Fruit fly (Drosophila melanogaster): ENCODE measurements around the gene HP6.

The HP6 gene

DNA sequence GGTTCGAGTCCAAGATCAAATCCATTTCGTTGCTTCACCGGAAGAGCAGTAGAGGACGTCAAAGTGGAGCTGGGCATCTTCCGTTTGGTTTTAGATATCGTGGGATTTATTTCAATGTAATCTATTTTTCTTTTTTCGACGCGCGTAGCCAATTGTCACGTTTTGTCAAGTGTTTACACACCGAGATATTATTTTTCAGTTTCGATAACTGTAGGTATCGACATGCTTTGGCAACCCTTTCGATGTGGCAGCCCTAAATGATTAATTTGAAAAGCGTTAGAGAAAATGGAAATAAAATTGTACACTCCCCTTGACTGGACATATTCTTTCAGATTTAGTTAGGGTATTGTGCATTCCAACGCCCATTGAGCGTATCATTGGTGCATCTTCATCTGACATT lies at the start of gene HP6:
TSS of gene HP6 (minus strand) at position 192 of the 400 bp plus-strand sequence.
- no peak for TF ChIP-seq CG3032 (tag; optimal IDR thresholded peaks at IDR 0.05)
- TF ChIP-seq CG34406 (GFP tag; optimal IDR thresholded peaks at IDR 0.05), result no peak
- TF ChIP-seq Sox102F (GFP tag; optimal IDR thresholded peaks at IDR 0.05), result no peak
- no peak for TF ChIP-seq CG10631 (GFP tag; optimal IDR thresholded peaks at IDR 0.05)
- no peak for TF ChIP-seq CG6163 (GFP tag; IDR thresholded peaks at IDR 0.05)
- TF ChIP-seq CG8319 (GFP tag; optimal IDR thresholded peaks at IDR 0.05), result no peak
- TF ChIP-seq CG6276 (GFP tag; optimal IDR thresholded peaks at IDR 0.05), result no peak
- TF ChIP-seq CG7368 (GFP tag; optimal IDR thresholded peaks at IDR 0.05), result no peak
- TF ChIP-seq acj6 (GFP tag; optimal IDR thresholded peaks at IDR 0.05), result no peak
- no peak for TF ChIP-seq dac (GFP tag; optimal IDR thresholded peaks at IDR 0.05)
- no peak for TF ChIP-seq CG3919 (GFP tag; optimal IDR thresholded peaks at IDR 0.05)
- no peak for TF ChIP-seq Hr38 (GFP tag; optimal IDR thresholded peaks at IDR 0.05)
- TF ChIP-seq OdsH (GFP tag; optimal IDR thresholded peaks at IDR 0.05), result no peak
- TF ChIP-seq Smox (GFP tag; optimal IDR thresholded peaks at IDR 0.05), result no peak
- no peak for TF ChIP-seq Hr39 (GFP tag; optimal IDR thresholded peaks at IDR 0.05)
- TF ChIP-seq Met (GFP tag; optimal IDR thresholded peaks at IDR 0.05), result no peak
- TF ChIP-seq lz (GFP tag; optimal IDR thresholded peaks at IDR 0.05), result no peak
- no peak for TF ChIP-seq svp (GFP tag)
- no peak for TF ChIP-seq CG11762 (GFP tag; optimal IDR thresholded peaks at IDR 0.05; ENCODE audit: insufficient read depth)

DNA sequence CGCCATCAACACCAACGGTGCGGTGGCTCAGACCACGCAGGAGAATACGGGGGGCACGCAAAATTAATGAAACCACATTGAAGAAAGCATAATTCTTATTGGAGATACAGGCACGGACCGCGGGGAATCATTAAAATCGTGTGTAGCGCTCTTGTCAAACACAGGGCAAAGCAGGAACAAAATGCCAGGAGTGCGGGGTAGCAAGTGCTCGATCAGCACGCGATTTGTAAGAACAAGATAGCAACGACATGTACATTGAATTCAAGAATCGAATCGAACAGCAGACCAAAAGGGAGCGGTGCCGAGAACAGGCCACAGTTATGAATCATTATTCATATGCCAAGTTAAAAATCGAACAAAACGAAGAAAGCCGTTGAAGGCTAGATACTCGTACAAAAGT lies 49.0 kb upstream of the HP6 start:
- TF ChIP-seq Eip78C (GFP tag) (peak; percentile 11), CG31627 (GFP tag; optimal IDR thresholded peaks at IDR 0.05) (no peak), ss (GFP tag; optimal IDR thresholded peaks at IDR 0.05) (peak in 1 of 2 experiments; percentile 92)

DNA sequence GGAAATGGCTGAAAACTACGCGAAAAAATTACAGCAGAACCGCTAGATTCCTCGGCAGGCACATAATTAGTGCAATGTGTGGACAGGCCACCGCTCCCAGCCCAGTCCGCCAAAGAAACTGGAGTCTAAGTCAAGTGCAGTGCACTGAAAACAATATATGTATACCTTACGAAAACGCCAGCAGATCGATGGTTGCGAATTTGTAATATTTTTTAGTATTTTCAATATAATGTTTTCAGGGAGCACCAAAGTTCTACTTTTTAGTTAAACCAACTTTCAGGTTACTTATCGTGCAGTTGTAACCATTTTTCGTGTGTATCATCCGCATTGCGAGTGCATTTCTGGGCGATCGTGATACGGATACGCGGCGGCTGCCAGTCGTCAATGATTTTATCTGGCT lies 43.9 kb upstream of the HP6 start:
- TF ChIP-seq pdm3 (GFP tag; optimal IDR thresholded peaks at IDR 0.05) (peak; percentile 10), CG15336 (GFP tag; IDR thresholded peaks at IDR 0.05) (peak; percentile 30; the same call in 1 of the 2 replicates), Eip93F (GFP tag; optimal IDR thresholded peaks at IDR 0.05) (no peak), OdsH (GFP tag; optimal IDR thresholded peaks at IDR 0.05) (peak; percentile 19), CG32006 (GFP tag; optimal IDR thresholded peaks at IDR 0.05) (peak; percentile 31), CG6276 (GFP tag; optimal IDR thresholded peaks at IDR 0.05) (peak; percentile 14), CG6163 (GFP tag; IDR thresholded peaks at IDR 0.05) (0 out of 3 replicates have a peak, but pooled peaks have one; percentile 17), CG10669 (GFP tag; optimal IDR thresholded peaks at IDR 0.05) (no peak), acj6 (GFP tag; optimal IDR thresholded peaks at IDR 0.05) (no peak), CG4318 (GFP tag; optimal IDR thresholded peaks at IDR 0.05) (peak; percentile 23), Hr39 (GFP tag; optimal IDR thresholded peaks at IDR 0.05) (peak; percentile 28), Hr4 (GFP tag; optimal IDR thresholded peaks at IDR 0.05) (peak; percentile 14), Met (GFP tag; optimal IDR thresholded peaks at IDR 0.05) (peak; percentile 28), CG31627 (GFP tag; optimal IDR thresholded peaks at IDR 0.05) (peak; percentile 13), CG11294 (GFP tag; IDR thresholded peaks at IDR 0.05) (no peak), Sox102F (GFP tag; optimal IDR thresholded peaks at IDR 0.05) (no peak), esn (GFP tag; optimal IDR thresholded peaks at IDR 0.05) (peak; percentile 27), CG11902 (GFP tag; optimal IDR thresholded peaks at IDR 0.05) (no peak), achi (GFP tag; optimal IDR thresholded peaks at IDR 0.05) (peak; percentile 11), eg (GFP tag; IDR thresholded peaks at IDR 0.05) (0 out of 3 replicates have a peak, but pooled peaks have one; percentile 29), Sox14 (GFP tag; optimal IDR thresholded peaks at IDR 0.05) (peak; percentile 33), fd85E (GFP tag; optimal IDR thresholded peaks at IDR 0.05) (no peak), lz (GFP tag; optimal IDR thresholded peaks at IDR 0.05) (peak; percentile 10), svp (GFP tag) (peak; percentile 5), CG10631 (GFP tag; optimal IDR thresholded peaks at IDR 0.05) (peak; percentile 28), Eip78C (GFP tag) (peak; percentile 32), Sox15 (GFP tag; optimal IDR thresholded peaks at IDR 0.05) (no peak)

DNA sequence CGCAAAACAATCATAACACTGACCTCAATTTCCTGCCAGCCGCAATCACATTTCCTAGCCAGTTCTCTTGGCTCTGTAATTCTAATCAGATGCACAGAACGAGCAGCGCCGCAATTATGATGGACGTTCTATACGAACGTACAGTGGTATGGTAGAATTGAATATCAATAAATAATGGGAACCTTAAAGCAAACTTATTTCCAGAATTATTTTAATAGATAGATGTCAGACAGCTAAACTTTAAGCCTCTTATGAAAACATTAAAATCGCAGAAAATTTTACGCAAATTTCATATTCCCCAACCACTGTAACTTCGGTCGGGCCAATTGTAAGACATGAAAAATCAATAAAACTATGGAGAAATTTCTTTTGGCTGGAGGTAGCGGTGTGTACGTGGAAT lies 41.2 kb upstream of the HP6 start:
- TF ChIP-seq CG6854 (GFP tag; optimal IDR thresholded peaks at IDR 0.05) (no peak), CG10631 (GFP tag; optimal IDR thresholded peaks at IDR 0.05) (peak; percentile 37), Ets96B (tag; optimal IDR thresholded peaks at IDR 0.05) (peak; percentile 16), CG15336 (GFP tag; IDR thresholded peaks at IDR 0.05) (peak; percentile 80), CG6792 (GFP tag; optimal IDR thresholded peaks at IDR 0.05) (no peak), dac (GFP tag; optimal IDR thresholded peaks at IDR 0.05) (peak; percentile 10), CG11294 (GFP tag; IDR thresholded peaks at IDR 0.05) (peak; percentile 44; the same call in 1 of the 2 replicates), Sox15 (GFP tag; optimal IDR thresholded peaks at IDR 0.05) (no peak), Gug (GFP tag; IDR thresholded peaks at IDR 0.05) (peak; percentile 67), salr (GFP tag; optimal IDR thresholded peaks at IDR 0.05) (peak in 1 of 2 experiments; percentile 66), OdsH (GFP tag; optimal IDR thresholded peaks at IDR 0.05) (peak; percentile 42), esn (GFP tag; optimal IDR thresholded peaks at IDR 0.05) (no peak), CG6808 (GFP tag; optimal IDR thresholded peaks at IDR 0.05) (no peak), CG11902 (GFP tag; optimal IDR thresholded peaks at IDR 0.05) (no peak), CG7368 (GFP tag; optimal IDR thresholded peaks at IDR 0.05) (no peak), CG8319 (GFP tag; optimal IDR thresholded peaks at IDR 0.05) (no peak), topi (GFP tag; optimal IDR thresholded peaks at IDR 0.05) (no peak), CG4318 (GFP tag; optimal IDR thresholded peaks at IDR 0.05) (peak; percentile 39), fd85E (GFP tag; optimal IDR thresholded peaks at IDR 0.05) (no peak), pdm3 (GFP tag; optimal IDR thresholded peaks at IDR 0.05) (peak; percentile 11), Eip75B (GFP tag; optimal IDR thresholded peaks at IDR 0.05) (peak; percentile 25)

All from whole organism, prepupa.